Fruit fly (Drosophila melanogaster): ENCODE results near the gene Rtel1.
A peak's percentile ranks its signal among the peaks of the same experiment; 100 is the strongest.

Rtel1 gene

DNA sequence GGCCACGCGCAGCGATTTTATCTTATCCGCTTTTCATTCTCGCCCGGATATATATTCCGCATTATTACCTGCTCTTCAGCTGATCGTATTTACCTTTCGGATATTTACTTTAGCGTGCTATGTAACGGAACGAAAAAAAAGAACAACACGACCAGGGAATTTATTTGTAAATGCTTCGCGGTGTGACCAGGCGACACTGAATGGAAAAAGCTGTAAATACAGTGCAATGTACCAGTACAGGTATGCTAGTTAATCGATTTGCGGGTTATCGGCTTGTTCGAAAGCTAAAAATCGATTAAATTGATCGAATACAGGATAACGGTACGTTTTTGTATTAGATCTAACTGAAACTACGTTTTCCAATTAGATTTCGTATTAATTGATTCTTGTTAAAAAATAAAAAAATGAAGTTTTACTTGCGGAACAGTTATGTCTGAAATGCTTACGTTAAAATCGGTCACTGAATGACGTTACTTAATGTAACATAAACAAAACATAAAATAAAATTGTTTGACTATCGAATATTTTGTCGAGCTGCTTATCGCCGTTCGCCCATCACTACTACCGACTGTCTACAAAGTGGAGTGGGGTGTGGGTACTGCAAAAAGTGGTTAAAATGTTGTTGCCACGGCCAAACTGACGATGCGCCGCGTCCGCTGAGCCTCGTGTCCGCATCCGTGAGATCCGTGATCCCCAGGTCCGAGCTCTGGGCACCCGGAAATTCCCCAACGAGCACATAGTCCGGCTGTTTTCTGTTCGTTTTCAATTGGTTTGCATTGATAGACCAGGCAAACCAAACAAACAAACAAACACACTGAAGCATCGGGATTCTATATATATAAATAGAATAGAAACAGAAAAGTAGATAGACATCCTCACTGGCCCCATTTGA lies 16.7 kb downstream of the Rtel1 start, which contains the start of the genes MAPk-Ak2 and CG42699 (continued):
- no peak for TF ChIP-seq Dfd (GFP tag; optimal IDR thresholded peaks at IDR 0.05)
- TF ChIP-seq Hnf4 (GFP tag; optimal IDR thresholded peaks at IDR 0.05), result peak; percentile 70

DNA sequence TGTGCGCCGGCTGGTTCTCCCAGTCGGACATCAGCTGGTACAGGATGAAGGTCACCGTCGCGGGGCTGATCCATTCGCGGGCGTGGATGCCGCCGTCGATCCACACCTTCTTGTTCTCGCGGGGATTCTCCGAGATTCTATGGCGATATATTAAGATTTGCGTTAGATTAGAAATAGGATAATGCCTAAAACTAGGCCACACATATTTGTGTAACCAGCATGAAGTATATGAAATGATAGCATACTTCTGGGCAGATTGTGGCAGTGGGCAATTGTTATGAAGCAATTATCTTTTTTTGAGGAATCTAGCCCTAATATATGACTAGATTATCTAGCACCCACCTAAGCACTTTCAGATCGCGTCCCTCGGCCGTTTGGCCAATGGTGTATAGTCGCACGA lies 19.2 kb downstream of the Rtel1 start:
- TF ChIP-seq Sp1 (GFP tag; optimal IDR thresholded peaks at IDR 0.05) (no peak), lola (GFP tag; optimal IDR thresholded peaks at IDR 0.05) (no peak), tai (GFP tag; optimal IDR thresholded peaks at IDR 0.05) (no peak), Myc (optimal IDR thresholded peaks at IDR 0.05) (peak; percentile 82), N (GFP tag; optimal IDR thresholded peaks at IDR 0.05) (peak; percentile 63)

dm6 chrX:5768602-5769251 lies 21.2 kb downstream of the Rtel1 start:
- TF ChIP-seq Vsx2 (GFP tag; optimal IDR thresholded peaks at IDR 0.05; ENCODE audit: partially characterized antibody) (peak; percentile 15), Sp1 (GFP tag; optimal IDR thresholded peaks at IDR 0.05) (peak; percentile 16), psq (GFP tag; optimal IDR thresholded peaks at IDR 0.05) (peak; percentile 12), sv (GFP tag; optimal IDR thresholded peaks at IDR 0.05) (no peak)

DNA sequence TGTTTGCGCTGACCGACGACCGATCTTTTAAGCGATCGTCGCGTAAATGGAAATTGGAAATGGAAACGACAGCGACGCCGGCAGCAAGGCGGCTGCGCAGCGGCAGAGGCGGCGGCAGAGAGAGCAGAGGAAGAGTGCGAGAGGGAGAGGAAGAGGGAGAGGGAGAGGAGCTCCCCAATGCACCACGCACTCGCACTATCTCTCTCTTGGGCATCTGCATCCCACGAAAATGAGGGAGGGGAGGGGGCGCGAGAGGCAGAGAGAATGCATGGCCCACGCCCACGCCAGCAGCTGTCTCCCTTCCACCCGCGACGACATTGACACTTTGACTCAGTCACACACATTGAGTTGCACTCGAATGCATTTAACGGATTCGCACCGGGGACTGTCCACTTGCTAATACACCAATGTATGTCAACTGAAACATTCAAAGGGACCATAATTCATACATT lies 23.2 kb downstream of the Rtel1 start, which contains the start of gene CG3097:
Gene CG3097 (minus strand): TSS at position 51 of the 452 bp plus-strand sequence.
- TF ChIP-seq CG32264 (GFP tag; optimal IDR thresholded peaks at IDR 0.05) (no peak), dmrt93B (GFP tag; optimal IDR thresholded peaks at IDR 0.05) (no peak), lola (GFP tag; optimal IDR thresholded peaks at IDR 0.05) (no peak), Dfd (GFP tag; optimal IDR thresholded peaks at IDR 0.05) (no peak), OdsH (GFP tag; optimal IDR thresholded peaks at IDR 0.05) (no peak), h (GFP tag; optimal IDR thresholded peaks at IDR 0.05) (no peak), br (GFP tag; optimal IDR thresholded peaks at IDR 0.05) (no peak), pan (optimal IDR thresholded peaks at IDR 0.05) (no peak), Jra (GFP tag; optimal IDR thresholded peaks at IDR 0.05) (no peak), Vsx2 (GFP tag; optimal IDR thresholded peaks at IDR 0.05; ENCODE audit: partially characterized antibody) (no peak), Hnf4 (GFP tag; optimal IDR thresholded peaks at IDR 0.05) (no peak), Sp1 (GFP tag; optimal IDR thresholded peaks at IDR 0.05) (no peak)

DNA sequence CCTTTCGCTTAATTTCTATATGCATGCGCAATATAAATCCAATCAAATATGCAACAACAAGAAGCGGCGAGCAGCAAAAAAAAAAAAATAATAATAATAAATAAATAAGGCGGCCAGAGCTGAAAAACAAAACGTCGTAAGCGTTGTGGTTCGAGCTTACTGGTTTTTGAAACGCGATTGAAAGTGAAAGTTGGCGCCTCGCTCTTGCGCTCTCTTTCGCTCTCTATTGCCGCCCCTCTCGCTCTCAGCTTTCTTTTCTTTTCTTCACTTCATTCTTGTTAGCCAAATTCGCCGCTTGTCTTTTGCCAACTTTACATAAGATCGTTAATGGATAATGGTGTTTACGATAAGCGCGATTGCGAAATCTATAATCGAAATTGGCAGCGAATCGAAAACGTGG lies 24.9 kb downstream of the Rtel1 start:
- TF ChIP-seq br (GFP tag; optimal IDR thresholded peaks at IDR 0.05) (no peak), rgr (GFP tag; optimal IDR thresholded peaks at IDR 0.05) (no peak), Hnf4 (GFP tag; optimal IDR thresholded peaks at IDR 0.05) (no peak), pan (optimal IDR thresholded peaks at IDR 0.05) (no peak), fru (GFP tag; optimal IDR thresholded peaks at IDR 0.05) (no peak), Dfd (GFP tag; optimal IDR thresholded peaks at IDR 0.05) (no peak), Hr83 (GFP tag; optimal IDR thresholded peaks at IDR 0.05; ENCODE audit: poor library complexity, severe bottlenecking) (no peak), Myc (optimal IDR thresholded peaks at IDR 0.05) (no peak), sv (GFP tag; optimal IDR thresholded peaks at IDR 0.05) (no peak), h (GFP tag; optimal IDR thresholded peaks at IDR 0.05) (no peak), Vsx2 (GFP tag; optimal IDR thresholded peaks at IDR 0.05; ENCODE audit: partially characterized antibody) (no peak), woc (GFP tag; optimal IDR thresholded peaks at IDR 0.05) (no peak), OdsH (GFP tag; optimal IDR thresholded peaks at IDR 0.05) (no peak), Hr78 (GFP tag; optimal IDR thresholded peaks at IDR 0.05) (no peak), Jra (GFP tag; optimal IDR thresholded peaks at IDR 0.05) (no peak)

dm6 chrX:5776547-5776946 lies 29.0 kb downstream of the Rtel1 start, which contains the start of gene CG42264:
CG42264 (minus strand) TSS chrX:5776647.
- no peak for TF ChIP-seq GATAd (GFP tag; optimal IDR thresholded peaks at IDR 0.05)
- no peak for TF ChIP-seq dsf (GFP tag; optimal IDR thresholded peaks at IDR 0.05; ENCODE audit: borderline replicate concordance)
- TF ChIP-seq HLH106 (tag; optimal IDR thresholded peaks at IDR 0.05), result no peak
- no peak for TF ChIP-seq rgr (GFP tag; optimal IDR thresholded peaks at IDR 0.05)
- no peak for TF ChIP-seq jim (GFP tag; optimal IDR thresholded peaks at IDR 0.05)
